Fruit fly (Drosophila melanogaster) ovary, adult (tissue): Measurements from ENCODE around the gene PolD1.

Source experiments
- CG17801 ChIP-seq: fragments of 200-800 bp; optimal IDR thresholded peaks from 2 replicates; lab custom pipeline; 2019; ENCODE audit warnings: missing biosample characterization, mild to moderate bottlenecking, missing genetic modification characterization, moderate library complexity; ENCODE audit not compliant: partially characterized antibody

The PolD1 gene

dm6 chr3L:15987635-15988034 lies at the start of gene PolD1:
Gene PolD1 (minus strand): TSS chr3L:15987815.
- TF ChIP-seq CG17801 (GFP tag; lab: Kevin White, UChicago) = no peak

dm6 chr3L:16037048-16037477 lies 49.4 kb upstream of the PolD1 start:
- peak; percentile 55 for TF ChIP-seq CG17801 (GFP tag; lab: Kevin White, UChicago)

dm6 chr3L:16035185-16035584 lies 47.6 kb upstream of the PolD1 start, which contains the start of gene CG5895:
Gene CG5895 (plus strand): TSS chr3L:16035485.
- TF ChIP-seq CG17801 (GFP tag; lab: Kevin White, UChicago) = no peak

DNA sequence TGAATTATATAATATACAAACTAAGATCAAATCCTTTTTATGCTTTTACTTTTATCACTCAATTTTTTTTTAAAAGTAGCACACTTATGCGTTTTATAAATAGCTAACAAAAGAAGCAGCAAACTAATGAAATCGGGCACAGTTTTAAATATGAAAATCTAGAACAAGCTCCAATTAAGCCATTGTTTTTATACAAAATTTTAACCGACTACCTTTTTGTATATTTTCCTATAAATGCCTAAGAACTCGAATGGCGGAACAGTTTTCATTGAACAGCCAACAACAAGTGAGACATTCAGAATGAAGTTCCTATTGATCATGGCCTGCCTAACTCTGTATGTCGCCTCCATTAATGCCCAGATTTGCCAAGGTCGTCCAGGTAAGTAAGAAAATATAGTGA lies 46.6 kb upstream of the PolD1 start, which contains the start of gene CG42538:
Gene CG42538 (plus strand): TSS at position 301 of the 400 bp plus-strand sequence.
- TF ChIP-seq CG17801 (GFP tag; lab: Kevin White, UChicago) = no peak

DNA sequence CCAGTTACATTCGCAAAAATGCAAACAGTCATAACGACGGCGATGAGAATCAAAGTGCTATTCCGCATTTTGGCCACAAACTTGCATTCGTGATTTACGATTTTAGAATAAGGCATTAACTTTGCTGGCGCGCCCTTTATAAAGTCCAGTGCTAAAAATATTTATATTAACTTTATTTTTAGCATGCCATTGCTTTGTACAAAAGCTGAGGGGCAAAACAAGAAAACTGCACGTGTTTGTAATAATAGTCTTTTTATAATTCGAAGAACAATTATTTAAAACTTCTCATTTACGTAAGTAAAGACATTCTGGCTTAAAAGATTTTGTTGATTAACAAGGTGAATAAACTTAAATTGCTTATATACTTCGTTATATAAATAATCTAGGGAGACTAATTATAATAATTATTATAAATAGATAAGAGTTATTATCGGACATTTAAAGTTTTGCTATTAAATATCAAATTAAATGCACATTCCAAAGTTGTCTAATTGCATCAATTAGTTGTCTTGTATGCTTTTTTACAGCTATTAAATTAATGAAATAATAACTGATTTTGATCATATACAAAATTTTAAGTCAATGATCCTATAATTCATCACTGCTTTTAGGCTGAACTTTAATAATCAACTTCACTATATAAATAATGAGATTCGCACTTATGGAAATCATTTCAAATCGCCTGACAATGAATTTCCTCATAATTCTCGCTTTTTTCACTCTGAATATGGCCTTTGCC lies 45.6 kb upstream of the PolD1 start, which contains the start of the genes CG42717 and CG42716:
Gene CG42717 (minus strand): TSS at position 101 of the 739 bp plus-strand sequence.
Gene CG42716 (plus strand): TSS at position 689 of the 739 bp plus-strand sequence.
- no peak for TF ChIP-seq CG17801 (GFP tag; lab: Kevin White, UChicago)

DNA sequence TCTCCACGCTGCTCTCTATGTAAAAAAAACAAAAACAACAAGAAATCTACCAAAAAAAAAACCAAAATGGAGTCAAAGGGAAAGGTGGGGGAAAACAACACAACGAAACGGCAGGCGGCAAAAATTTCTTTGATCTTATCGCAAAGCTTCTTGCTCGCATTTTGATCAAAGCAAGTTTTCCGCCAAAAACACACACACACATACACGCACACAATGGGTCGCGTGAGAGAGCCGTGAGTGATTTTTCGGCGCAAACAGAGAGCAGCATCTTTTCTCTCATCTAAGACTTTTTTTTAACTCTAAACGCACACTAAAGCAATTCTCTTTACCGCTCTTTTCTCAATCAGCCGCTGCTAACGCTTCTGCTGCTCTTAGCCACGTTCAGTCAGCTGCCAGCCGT lies 41.3 kb upstream of the PolD1 start:
- no peak for TF ChIP-seq CG17801 (GFP tag; lab: Kevin White, UChicago)

dm6 chr3L:16027163-16027633 lies 39.6 kb upstream of the PolD1 start:
- no peak for TF ChIP-seq CG17801 (GFP tag; lab: Kevin White, UChicago)

- no peak for TF ChIP-seq CG17801 (GFP tag; lab: Kevin White, UChicago)
Measured at dm6 chr3L:16026065-16026789, 38.6 kb upstream of the PolD1 start.

dm6 chr3L:16025020-16025680 lies 37.5 kb upstream of the PolD1 start:
- no peak for TF ChIP-seq CG17801 (GFP tag; lab: Kevin White, UChicago)

DNA sequence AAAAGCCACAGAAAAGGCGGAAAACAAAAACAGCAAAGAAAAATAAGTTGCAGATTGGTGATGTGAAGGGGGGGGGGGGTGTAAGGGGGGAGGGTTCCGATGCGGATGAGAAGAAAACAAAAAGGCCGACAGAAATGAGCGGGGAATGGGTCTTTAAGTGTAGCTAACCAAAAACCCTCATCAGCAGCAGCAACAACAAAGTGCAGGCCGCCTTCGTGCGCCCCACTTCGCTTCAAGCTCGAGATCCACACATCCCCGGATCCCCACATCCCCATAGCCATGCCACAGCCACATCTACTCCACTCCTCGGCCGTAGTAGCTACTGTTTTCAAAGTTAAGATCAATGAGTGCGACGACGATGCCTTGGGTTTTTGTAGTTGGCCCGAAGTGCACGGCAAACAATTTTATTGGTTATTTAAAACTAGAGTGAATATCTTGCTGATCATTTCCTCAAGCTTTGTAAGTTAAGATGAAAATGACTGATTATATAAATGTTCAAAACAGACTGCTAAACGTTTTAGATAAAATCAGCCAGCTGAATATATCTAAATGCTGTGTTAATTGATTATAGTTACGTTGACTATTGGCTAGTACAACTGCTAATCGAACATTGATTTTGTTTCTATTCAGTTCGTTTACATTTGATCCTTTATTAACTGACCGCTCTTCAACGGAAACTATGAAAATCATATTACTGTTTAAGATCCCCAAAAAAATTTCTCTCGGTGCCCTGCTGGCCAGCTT lies 36.8 kb upstream of the PolD1 start:
- no peak for TF ChIP-seq CG17801 (GFP tag; lab: Kevin White, UChicago)

DNA sequence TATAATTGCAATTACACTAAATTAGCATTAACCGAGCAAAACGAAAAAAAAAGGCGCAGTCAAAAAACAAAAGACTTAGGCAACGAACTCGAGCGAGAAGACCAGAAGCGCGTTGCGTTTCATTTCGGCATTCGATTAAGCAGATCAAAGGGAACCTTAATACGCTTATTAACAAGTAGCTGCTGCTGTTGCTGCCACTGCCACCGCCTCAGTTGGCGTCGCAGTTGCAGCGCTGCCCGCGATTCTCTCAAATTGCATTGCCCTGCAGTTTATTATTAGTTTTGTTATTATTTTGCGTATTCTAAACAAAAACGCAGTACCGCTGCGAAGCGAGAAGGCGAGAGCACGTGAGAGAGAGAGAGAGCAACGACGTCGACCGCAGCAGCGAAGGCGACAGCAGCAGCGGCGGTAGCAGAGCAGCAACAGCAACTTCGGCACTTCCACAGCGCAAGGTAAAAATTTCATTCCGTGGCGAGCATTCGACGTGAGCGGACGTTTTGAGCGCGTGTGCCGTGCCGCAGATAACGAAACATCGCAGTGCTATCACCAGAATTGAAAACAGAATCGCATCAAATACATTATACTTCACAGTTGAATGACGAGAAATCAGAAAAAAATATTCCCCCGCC lies 35.5 kb upstream of the PolD1 start, which contains the start of gene Notum:
Gene Notum (plus strand): TSS at position 461 of the 629 bp plus-strand sequence.
- no peak for TF ChIP-seq CG17801 (GFP tag; lab: Kevin White, UChicago)

- TF ChIP-seq CG17801 (GFP tag; lab: Kevin White, UChicago) = no peak
Measured at dm6 chr3L:16021064-16021683, 33.6 kb upstream of the PolD1 start.
